Fruit fly (Drosophila melanogaster): ENCODE data around the gene Atg4a.

Atg4a gene

dm6 chr2L:1072184-1072583 lies 8.5 kb upstream of the Atg4a start (continued):
- TF ChIP-seq H15 (GFP tag; IDR thresholded peaks at IDR 0.05) (peak; percentile 83), Neu2 (GFP tag; optimal IDR thresholded peaks at IDR 0.05; ENCODE audit: borderline replicate concordance) (peak; percentile 54), exex (tag; optimal IDR thresholded peaks at IDR 0.05) (peak; percentile 64), insv (GFP tag; optimal IDR thresholded peaks at IDR 0.05) (peak; percentile 54 to 72), wor (GFP tag; IDR thresholded peaks at IDR 0.05) (peak; percentile 58; the same call in 1 of the 2 replicates), CG1602 (GFP tag; optimal IDR thresholded peaks at IDR 0.05) (peak; percentile 83), Hr51 (GFP tag; optimal IDR thresholded peaks at IDR 0.05) (peak; percentile 67 to 92), cad (GFP tag; optimal IDR thresholded peaks at IDR 0.05) (no peak), Ets65A (GFP tag) (peak; percentile 95), CG11247 (GFP tag; IDR thresholded peaks at IDR 0.05) (peak; percentile 91), CG18262 (tag; optimal IDR thresholded peaks at IDR 0.05) (peak; percentile 87), sc (optimal IDR thresholded peaks at IDR 0.05) (no peak), sc (GFP tag; optimal IDR thresholded peaks at IDR 0.05) (peak; percentile 98), grau (tag; optimal IDR thresholded peaks at IDR 0.05) (peak; percentile 71), CG6254 (GFP tag; optimal IDR thresholded peaks at IDR 0.05) (peak; percentile 93), CG2202 (tag; optimal IDR thresholded peaks at IDR 0.05) (peak; percentile 99), CG17568 (GFP tag; optimal IDR thresholded peaks at IDR 0.05) (peak; percentile 96), CG3995 (GFP tag; optimal IDR thresholded peaks at IDR 0.05) (peak; percentile 58), Atf-2 (GFP tag; optimal IDR thresholded peaks at IDR 0.05) (peak; percentile 84), Pdp1 (GFP tag; optimal IDR thresholded peaks at IDR 0.05) (peak; percentile 88), CG3847 (GFP tag; IDR thresholded peaks at IDR 0.05) (peak; percentile 75), oc (tag; optimal IDR thresholded peaks at IDR 0.05) (peak; percentile 92), odd (GFP tag; optimal IDR thresholded peaks at IDR 0.05) (peak; percentile 95), Dbx (GFP tag; IDR thresholded peaks at IDR 0.05) (peak; percentile 92), HHEX (GFP tag; optimal IDR thresholded peaks at IDR 0.05) (peak; percentile 96), CG5953 (GFP tag; IDR thresholded peaks at IDR 0.05) (peak; percentile 93), cas (GFP tag; IDR thresholded peaks at IDR 0.05) (peak; percentile 45; the same call in 1 of the 2 replicates), bbx (GFP tag; IDR thresholded peaks at IDR 0.05; ENCODE audit: partially characterized antibody) (no peak), fd102C (GFP tag; optimal IDR thresholded peaks at IDR 0.05) (peak; percentile 85), al (GFP tag; IDR thresholded peaks at IDR 0.05) (peak; percentile 59; the same call in 1 of the 2 replicates), CG11504 (tag; optimal IDR thresholded peaks at IDR 0.05) (peak; percentile 81), chn (GFP tag; optimal IDR thresholded peaks at IDR 0.05) (peak; percentile 83), CG14860 (GFP tag; IDR thresholded peaks at IDR 0.05; ENCODE audit: partially characterized antibody) (no peak), HmgZ (tag; optimal IDR thresholded peaks at IDR 0.05) (peak; percentile 96), stwl (tag; optimal IDR thresholded peaks at IDR 0.05) (peak; percentile 44), TFAM (GFP tag; optimal IDR thresholded peaks at IDR 0.05) (peak; percentile 92), Elba2 (GFP tag; optimal IDR thresholded peaks at IDR 0.05) (no peak), chinmo (GFP tag; IDR thresholded peaks at IDR 0.05; ENCODE audit: partially characterized antibody) (no peak), cwo (GFP tag; optimal IDR thresholded peaks at IDR 0.05) (peak; percentile 83), trh (GFP tag; optimal IDR thresholded peaks at IDR 0.05) (peak; percentile 95), CG8290 (GFP tag; optimal IDR thresholded peaks at IDR 0.05) (peak; percentile 95), CG8290 (tag; optimal IDR thresholded peaks at IDR 0.05) (peak; percentile 97 to 98), Abd-B (GFP tag; optimal IDR thresholded peaks at IDR 0.05) (peak; percentile 4), CG7372 (GFP tag; IDR thresholded peaks at IDR 0.05) (peak; percentile 74), CG18619 (GFP tag; optimal IDR thresholded peaks at IDR 0.05) (peak; percentile 94), CG1024 (GFP tag; IDR thresholded peaks at IDR 0.05) (peak; percentile 93), CG10462 (GFP tag; optimal IDR thresholded peaks at IDR 0.05) (peak; percentile 90), Ssrp (tag; optimal IDR thresholded peaks at IDR 0.05) (peak; percentile 35), da (GFP tag; optimal IDR thresholded peaks at IDR 0.05) (peak; percentile 89), CG16779 (GFP tag; IDR thresholded peaks at IDR 0.05) (peak; percentile 82), CG5245 (GFP tag; optimal IDR thresholded peaks at IDR 0.05) (peak; percentile 88)

Measured in whole organism, embryonic.